Fruit fly (Drosophila melanogaster) whole organism: ENCODE results near the gene Ir93a.

Experiments
- Dll ChIP-seq: fragments of >200 bp; optimal IDR thresholded peaks from 2 replicates; lab custom pipeline; 2017
- EcR ChIP-seq, 2 experiments: fragments of >200 bp; optimal IDR thresholded peaks; 2 replicates each; lab custom pipeline; 2017; ENCODE audit warnings: missing biosample characterization in 2 of 2, missing genetic modification characterization in 2 of 2, missing genetic modification reagents in 2 of 2
- pan ChIP-seq: fragments of >200 bp; optimal IDR thresholded peaks from 2 replicates; lab custom pipeline; 2017
- psq ChIP-seq: fragments of >200 bp; optimal IDR thresholded peaks from 2 replicates; lab custom pipeline; 2017
- usp ChIP-seq: fragments of >200 bp; optimal IDR thresholded peaks from 2 replicates; lab custom pipeline; 2017; ENCODE audit warnings: missing biosample characterization, missing genetic modification characterization, mixed read lengths

- TF ChIP-seq psq (lab: Kevin White, UChicago) (no peak), pan (lab: Kevin White, UChicago) (no peak), EcR (GFP tag; optimal IDR thresholded peaks at IDR 0.05; lab: Kevin White, UChicago) (peak in 1 of 2 experiments; percentile 80), usp (no peak), Dll (lab: Kevin White, UChicago) (no peak)
These were observed 31.0 kb downstream of the Ir93a start for dm6 chr3R:20828520-20829415.
